Worm (Caenorhabditis elegans): ENCODE data around the gene F08B12.4.
A peak's percentile ranks its signal among the peaks of the same experiment; 100 is the strongest.

Gene F08B12.4

ce11 chrX:11411675-11412074 lies 4.1 kb upstream of the F08B12.4 start:
- TF ChIP-seq elt-3 (tag; optimal IDR thresholded peaks at IDR 0.05) (no peak), nhr-11 (tag; optimal IDR thresholded peaks at IDR 0.05) (no peak), mbf-1 (tag; optimal IDR thresholded peaks at IDR 0.05) (no peak), Y55F3AM.14 (GFP tag; optimal IDR thresholded peaks at IDR 0.05) (no peak), nhr-129 (tag; optimal IDR thresholded peaks at IDR 0.05) (no peak), lin-11 (tag; optimal IDR thresholded peaks at IDR 0.05) (no peak), sem-4 (tag; optimal IDR thresholded peaks at IDR 0.05) (no peak), sma-9 (GFP tag; optimal IDR thresholded peaks at IDR 0.05) (no peak), sma-9 (tag; optimal IDR thresholded peaks at IDR 0.05) (no peak), lin-39 (tag; optimal IDR thresholded peaks at IDR 0.05) (no peak), snpc-4 (tag; optimal IDR thresholded peaks at IDR 0.05) (no peak)

- TF ChIP-seq F13H6.1 (tag; optimal IDR thresholded peaks at IDR 0.05) (peak; percentile 66), ZK546.5 (tag; optimal IDR thresholded peaks at IDR 0.05) (no peak), lsy-2 (tag; optimal IDR thresholded peaks at IDR 0.05) (peak in 1 of 2 experiments; percentile 39), crh-2 (tag; optimal IDR thresholded peaks at IDR 0.05) (peak; percentile 41), nhr-129 (tag; optimal IDR thresholded peaks at IDR 0.05) (peak; percentile 42), unc-62 (GFP tag; optimal IDR thresholded peaks at IDR 0.05) (no peak), sma-3 (GFP tag; optimal IDR thresholded peaks at IDR 0.05) (peak; percentile 70), C34F6.9 (tag; optimal IDR thresholded peaks at IDR 0.05) (peak; percentile 63), fos-1 (tag; optimal IDR thresholded peaks at IDR 0.05) (peak; percentile 66), lin-13 (GFP tag; optimal IDR thresholded peaks at IDR 0.05) (no peak), egl-27 (tag; optimal IDR thresholded peaks at IDR 0.05) (no peak), sma-9 (GFP tag; optimal IDR thresholded peaks at IDR 0.05) (peak; percentile 61), sma-9 (tag; optimal IDR thresholded peaks at IDR 0.05) (no peak)
Measured at ce11 chrX:11409457-11409856, 1.9 kb upstream of the F08B12.4 start.

ce11 chrX:11406784-11407183 lies 748 bp downstream of the F08B12.4 start:
- no peak for TF ChIP-seq nhr-6 (tag; optimal IDR thresholded peaks at IDR 0.05)
- TF ChIP-seq elt-1 (tag; optimal IDR thresholded peaks at IDR 0.05), result no peak
- no peak for TF ChIP-seq aly-2 (tag; optimal IDR thresholded peaks at IDR 0.05)
- TF ChIP-seq blmp-1 (tag; optimal IDR thresholded peaks at IDR 0.05; ENCODE audit: insufficient read depth), result no peak
- no peak for TF ChIP-seq skn-1 (tag; optimal IDR thresholded peaks at IDR 0.05)
- no peak for TF ChIP-seq nhr-11 (tag; optimal IDR thresholded peaks at IDR 0.05)
- no peak for TF ChIP-seq mbf-1 (tag; optimal IDR thresholded peaks at IDR 0.05)
- peak; percentile 7 for TF ChIP-seq sma-3 (GFP tag; optimal IDR thresholded peaks at IDR 0.05)
- peak; percentile 9 for TF ChIP-seq fos-1 (tag; optimal IDR thresholded peaks at IDR 0.05)

- peak; percentile 25 for TF ChIP-seq sma-9 (GFP tag; optimal IDR thresholded peaks at IDR 0.05)
- TF ChIP-seq sma-9 (tag; optimal IDR thresholded peaks at IDR 0.05), result no peak
- TF ChIP-seq blmp-1 (tag; optimal IDR thresholded peaks at IDR 0.05; ENCODE audit: insufficient read depth), result no peak
Measured at ce11 chrX:11405908-11406307, 1.6 kb downstream of the F08B12.4 start, which contains the start of gene slo-2. Gene slo-2 (minus strand): TSS chrX:11405931.

ce11 chrX:11400467-11401184 lies 6.9 kb downstream of the F08B12.4 start:
- TF ChIP-seq ztf-4 (tag; optimal IDR thresholded peaks at IDR 0.05) (no peak), C34F6.9 (tag; optimal IDR thresholded peaks at IDR 0.05) (peak; percentile 22), fos-1 (tag; optimal IDR thresholded peaks at IDR 0.05) (peak; percentile 77), blmp-1 (tag; optimal IDR thresholded peaks at IDR 0.05; ENCODE audit: insufficient read depth) (no peak), nhr-12 (tag; optimal IDR thresholded peaks at IDR 0.05) (no peak), unc-55 (GFP tag; optimal IDR thresholded peaks at IDR 0.05) (no peak), ceh-82 (tag; optimal IDR thresholded peaks at IDR 0.05) (no peak)

- TF ChIP-seq nhr-23 (tag; optimal IDR thresholded peaks at IDR 0.05) (no peak), sma-3 (GFP tag; optimal IDR thresholded peaks at IDR 0.05) (peak; percentile 12), fos-1 (tag; optimal IDR thresholded peaks at IDR 0.05) (peak; percentile 45)
Measured at ce11 chrX:11392924-11393323, 14.6 kb downstream of the F08B12.4 start, which contains the start of gene prx-12. Gene prx-12 (plus strand): TSS chrX:11393294.

Data from whole organism, L2 larva.